Worm (Caenorhabditis elegans) whole organism, young adult: ENCODE data around the gene K08H2.7.

Experiments used
- B0019.2 ChIP-seq: fragments of 200-800 bp; sonication (Bioruptor generic); conservative IDR thresholded peaks from 2 replicates; pipeline ENCODE4 v1.3.6; 2022; ENCODE audit warnings: missing genetic modification reagents, missing genetic modification characterization, missing compliant biosample characterization
- F22D6.2 ChIP-seq: sonication (generic microtip); optimal IDR thresholded peaks from 2 replicates; lab custom pipeline; 2016; ENCODE audit warnings: mild to moderate bottlenecking, missing genetic modification characterization, missing compliant biosample characterization
- F57A8.1 ChIP-seq: fragments of 200-800 bp; sonication (Bioruptor generic); optimal IDR thresholded peaks from 2 replicates; lab custom pipeline; 2018; ENCODE audit warnings: mild to moderate bottlenecking, missing genetic modification characterization, moderate library complexity, missing compliant biosample characterization
- K12H6.12 ChIP-seq: fragments of 200-800 bp; sonication (Bioruptor generic); optimal IDR thresholded peaks from 2 replicates; lab custom pipeline; 2018; ENCODE audit warnings: mild to moderate bottlenecking, missing genetic modification characterization, missing compliant biosample characterization
- T26A5.8 ChIP-seq: sonication (generic microtip); optimal IDR thresholded peaks from 2 replicates; lab custom pipeline; 2016; ENCODE audit warnings: missing genetic modification characterization, missing compliant biosample characterization
- Y53F4B.3 ChIP-seq: fragments of 200-800 bp; sonication (Bioruptor generic); IDR thresholded peaks from 2 replicates; pipeline ENCODE4 v1.3.6; 2022; ENCODE audit warnings: missing genetic modification reagents, missing genetic modification characterization, missing compliant biosample characterization
- akir-1 ChIP-seq: fragments of 200-800 bp; sonication (Bioruptor generic); optimal IDR thresholded peaks from 2 replicates; lab custom pipeline; 2018; ENCODE audit warnings: mild to moderate bottlenecking, missing genetic modification characterization, moderate library complexity, missing compliant biosample characterization
- ama-1 ChIP-seq, 3 experiments: fragments of 150-350 bp in 1 of 3; sonication (generic microtip) in 2 of 3; optimal IDR thresholded peaks; 2 replicates each; lab custom pipeline; 2014 to 2018; ENCODE audit warnings: missing biosample characterization in 2 of 3, missing genetic modification characterization in 2 of 3, missing genetic modification reagents in 2 of 3
- aptf-3 ChIP-seq: fragments of 200-800 bp; sonication (Bioruptor generic); IDR thresholded peaks from 2 replicates; pipeline ENCODE4 v1.3.6; 2022; ENCODE audit warnings: missing genetic modification characterization, missing compliant biosample characterization
- athp-1 ChIP-seq: sonication (generic microtip); optimal IDR thresholded peaks from 2 replicates; lab custom pipeline; 2017; ENCODE audit warnings: mild to moderate bottlenecking, missing genetic modification characterization, missing compliant biosample characterization
- ccch-3 ChIP-seq: fragments of 200-800 bp; sonication (Bioruptor generic); optimal IDR thresholded peaks from 2 replicates; lab custom pipeline; 2018; ENCODE audit warnings: mild to moderate bottlenecking, missing genetic modification characterization, missing compliant biosample characterization
- cebp-2 ChIP-seq: fragments of 200-800 bp; sonication (Bioruptor generic); IDR thresholded peaks from 2 replicates; pipeline ENCODE4 v1.3.6; 2022; ENCODE audit warnings: missing genetic modification characterization, missing compliant biosample characterization
- chd-7 ChIP-seq: sonication (generic microtip); optimal IDR thresholded peaks from 2 replicates; lab custom pipeline; 2016; ENCODE audit warnings: mild to moderate bottlenecking, missing genetic modification characterization, moderate library complexity, missing compliant biosample characterization
- dpl-1 ChIP-seq: fragments of 150-350 bp; optimal IDR thresholded peaks from 2 replicates; lab custom pipeline; 2014; ENCODE audit warnings: missing biosample characterization, missing genetic modification reagents, missing genetic modification characterization
- lag-1 ChIP-seq: fragments of 200-800 bp; sonication (Bioruptor generic); IDR thresholded peaks from 2 replicates; pipeline ENCODE4 v1.3.6; 2022; ENCODE audit warnings: missing genetic modification reagents, missing genetic modification characterization, missing compliant biosample characterization
- lin-35 ChIP-seq, 3 experiments: fragments of 150-350 bp in 2 of 3; sonication (generic microtip) in 1 of 3; optimal IDR thresholded peaks; 2 replicates each; lab custom pipeline; 2014 to 2018; ENCODE audit warnings: missing biosample characterization in 3 of 3, missing genetic modification characterization in 3 of 3, missing genetic modification reagents in 3 of 3
- lin-54 ChIP-seq: fragments of 200-800 bp; sonication (Bioruptor generic); optimal IDR thresholded peaks from 2 replicates; lab custom pipeline; 2018; ENCODE audit warnings: mild to moderate bottlenecking, missing genetic modification characterization, missing compliant biosample characterization
- lir-1 ChIP-seq: fragments of 200-800 bp; sonication (Bioruptor generic); conservative IDR thresholded peaks from 2 replicates; pipeline ENCODE4 v1.3.6; 2022; ENCODE audit warnings: missing genetic modification reagents, missing genetic modification characterization, missing compliant biosample characterization
- lsy-27 ChIP-seq: sonication (generic microtip); optimal IDR thresholded peaks from 2 replicates; lab custom pipeline; 2017; ENCODE audit warnings: missing genetic modification characterization, mild to moderate bottlenecking, missing compliant biosample characterization, antibody characterized with exemption, missing genotype, borderline replicate concordance; ENCODE audit not compliant: insufficient read depth
- madf-10 ChIP-seq: sonication (generic microtip); optimal IDR thresholded peaks from 2 replicates; lab custom pipeline; 2016; ENCODE audit warnings: mild to moderate bottlenecking, missing genetic modification characterization, missing compliant biosample characterization
- madf-3 ChIP-seq: fragments of 200-800 bp; sonication (Bioruptor generic); IDR thresholded peaks from 2 replicates; pipeline ENCODE4 v1.3.6; 2022; ENCODE audit warnings: missing genetic modification reagents, missing genetic modification characterization, missing compliant biosample characterization
- mxl-1 ChIP-seq: sonication (generic microtip); optimal IDR thresholded peaks from 2 replicates; lab custom pipeline; 2016; ENCODE audit warnings: missing genetic modification characterization, missing compliant biosample characterization
- nfya-1 ChIP-seq: sonication (generic microtip); optimal IDR thresholded peaks from 2 replicates; lab custom pipeline; 2017; ENCODE audit warnings: antibody characterized with exemption, missing compliant biosample characterization, missing genetic modification characterization, borderline replicate concordance; ENCODE audit not compliant: insufficient read depth
- nfyb-1 ChIP-seq: fragments of 200-800 bp; sonication (Bioruptor generic); IDR thresholded peaks from 2 replicates; pipeline ENCODE4 v1.3.6; 2022; ENCODE audit warnings: missing genetic modification reagents, missing genetic modification characterization, missing compliant biosample characterization
- nhr-120 ChIP-seq: fragments of 200-800 bp; sonication (Bioruptor generic); IDR thresholded peaks from 2 replicates; pipeline ENCODE4 v1.3.6; 2022; ENCODE audit warnings: missing genetic modification characterization, missing compliant biosample characterization
- nhr-179 ChIP-seq: sonication (generic microtip); optimal IDR thresholded peaks from 2 replicates; lab custom pipeline; 2016; ENCODE audit warnings: mild to moderate bottlenecking, missing genetic modification characterization, missing compliant biosample characterization
- pbrm-1 ChIP-seq: fragments of 200-800 bp; sonication (Bioruptor generic); IDR thresholded peaks from 2 replicates; pipeline ENCODE4 v1.3.6; 2022; ENCODE audit warnings: missing genetic modification reagents, missing genetic modification characterization, missing compliant biosample characterization
- pha-4 ChIP-seq: fragments of 150-350 bp; sonication (generic microtip); optimal IDR thresholded peaks from 2 replicates; lab custom pipeline; 2014; ENCODE audit warnings: missing biosample characterization, missing genetic modification reagents, missing genetic modification characterization
- rcor-1 ChIP-seq: fragments of 200-800 bp; sonication (Bioruptor generic); IDR thresholded peaks from 2 replicates; pipeline ENCODE4 v1.3.6; 2022; ENCODE audit warnings: missing genetic modification reagents, missing genetic modification characterization, missing compliant biosample characterization
- rec-8 ChIP-seq, 2 experiments: sonication (generic microtip); optimal IDR thresholded peaks; 2 replicates each; lab custom pipeline; 2016; ENCODE audit warnings: mild to moderate bottlenecking in 2 of 2, missing genetic modification characterization in 2 of 2, missing genetic modification reagents in 2 of 2, missing genotype in 2 of 2, missing biosample characterization in 1 of 2, missing compliant biosample characterization in 1 of 2, moderate library complexity in 1 of 2
- snpc-1.1 ChIP-seq: sonication (generic microtip); optimal IDR thresholded peaks from 2 replicates; lab custom pipeline; 2017; ENCODE audit warnings: missing genetic modification characterization, mild to moderate bottlenecking, missing compliant biosample characterization, antibody characterized with exemption, moderate library complexity, missing genotype, missing genetic modification reagents; ENCODE audit not compliant: insufficient read depth
- sptf-2 ChIP-seq: fragments of 200-800 bp; sonication (Bioruptor generic); optimal IDR thresholded peaks from 2 replicates; lab custom pipeline; 2018; ENCODE audit warnings: mild to moderate bottlenecking, missing genetic modification characterization, missing compliant biosample characterization
- zfh-2 ChIP-seq: fragments of 200-800 bp; sonication (Bioruptor generic); conservative IDR thresholded peaks from 2 replicates; pipeline ENCODE4 v1.3.6; 2022; ENCODE audit warnings: missing genetic modification reagents, missing genetic modification characterization, missing compliant biosample characterization
- ztf-18 ChIP-seq: sonication (generic microtip); optimal IDR thresholded peaks from 2 replicates; lab custom pipeline; 2016; ENCODE audit warnings: missing genotype, mild to moderate bottlenecking, missing genetic modification characterization, missing compliant biosample characterization

K08H2.7 gene

DNA sequence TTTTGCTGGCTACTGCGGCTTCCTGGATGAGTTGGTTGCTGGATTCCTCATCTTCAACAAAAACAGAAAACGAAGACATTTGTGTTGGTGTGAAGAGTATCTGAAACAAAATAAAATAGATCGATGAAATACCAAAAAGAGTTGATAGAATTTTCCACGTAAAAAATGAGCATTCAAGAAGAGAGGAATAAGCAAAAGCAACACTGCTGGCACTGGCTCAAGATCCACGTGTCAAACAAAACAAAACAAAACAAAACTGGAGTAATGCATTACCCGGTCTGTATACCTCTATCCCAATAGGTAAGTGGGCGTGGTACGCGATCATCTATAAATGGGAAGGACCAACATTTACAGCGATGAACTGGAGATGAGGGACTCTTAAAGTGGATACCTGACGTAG, 13.4 kb downstream of the K08H2.7 start, which contains the start of gene K08H2.2:
Gene K08H2.2, minus strand, starts transcription at position 101 of the 400 bp plus-strand sequence.
- TF ChIP-seq rec-8 (tag; optimal IDR thresholded peaks at IDR 0.05; lab: Kevin White, UChicago) (no peak), nhr-120 (no peak), nhr-179 (tag; lab: Kevin White, UChicago) (no peak), lin-35 (GFP tag; optimal IDR thresholded peaks at IDR 0.05; lab: Kevin White, UChicago) (no peak), madf-10 (tag; lab: Kevin White, UChicago) (no peak), cebp-2 (GFP tag; lab: Robert Waterston, UW) (no peak), rcor-1 (GFP tag; lab: Robert Waterston, UW) (no peak), lin-54 (no peak), F57A8.1 (no peak), F22D6.2 (tag; lab: Kevin White, UChicago) (no peak), pha-4 (tag; lab: Kevin White, UChicago) (no peak), lag-1 (GFP tag; lab: Robert Waterston, UW) (no peak), T26A5.8 (tag; lab: Kevin White, UChicago) (no peak), ccch-3 (GFP tag; lab: Kevin White, UChicago) (no peak), ama-1 (optimal IDR thresholded peaks at IDR 0.05; lab: Kevin White, UChicago) (no peak), ama-1 (GFP tag; optimal IDR thresholded peaks at IDR 0.05; lab: Kevin White, UChicago) (no peak), K12H6.12 (tag; lab: Kevin White, UChicago) (no peak), snpc-1.1 (tag; lab: Kevin White, UChicago) (no peak), akir-1 (GFP tag; lab: Kevin White, UChicago) (no peak)

DNA sequence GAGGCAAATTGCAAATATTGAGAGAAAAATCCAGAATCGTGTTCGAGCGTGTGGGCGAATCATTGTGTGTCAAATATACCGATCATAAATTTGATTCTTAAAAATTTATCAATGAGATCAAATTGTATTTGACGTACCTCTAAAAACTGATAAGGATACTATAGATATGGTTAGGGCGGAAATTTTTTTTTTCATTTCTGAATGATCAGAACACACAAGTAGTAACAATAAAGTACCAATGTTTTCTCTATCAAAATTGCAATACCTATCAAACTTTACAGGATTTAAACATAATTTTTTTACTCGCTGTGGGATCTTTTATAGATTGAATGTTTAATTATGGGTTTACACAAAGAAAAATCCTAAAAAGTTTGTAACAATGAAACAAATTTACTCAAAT, 16.0 kb downstream of the K08H2.7 start, which contains the start of gene bgnt-1.5:
Gene bgnt-1.5, minus strand, starts transcription at position 101 of the 400 bp plus-strand sequence.
- TF ChIP-seq lsy-27 (no peak), rec-8 (tag; optimal IDR thresholded peaks at IDR 0.05; lab: Kevin White, UChicago) (no peak), B0019.2 (GFP tag; lab: Robert Waterston, UW) (no peak), nhr-179 (tag; lab: Kevin White, UChicago) (no peak), athp-1 (no peak), sptf-2 (GFP tag; lab: Kevin White, UChicago) (no peak), nfyb-1 (GFP tag; lab: Robert Waterston, UW) (no peak), madf-3 (GFP tag; lab: Robert Waterston, UW) (no peak), aptf-3 (no peak), Y53F4B.3 (GFP tag; lab: Robert Waterston, UW) (no peak), mxl-1 (tag; lab: Kevin White, UChicago) (no peak)

DNA sequence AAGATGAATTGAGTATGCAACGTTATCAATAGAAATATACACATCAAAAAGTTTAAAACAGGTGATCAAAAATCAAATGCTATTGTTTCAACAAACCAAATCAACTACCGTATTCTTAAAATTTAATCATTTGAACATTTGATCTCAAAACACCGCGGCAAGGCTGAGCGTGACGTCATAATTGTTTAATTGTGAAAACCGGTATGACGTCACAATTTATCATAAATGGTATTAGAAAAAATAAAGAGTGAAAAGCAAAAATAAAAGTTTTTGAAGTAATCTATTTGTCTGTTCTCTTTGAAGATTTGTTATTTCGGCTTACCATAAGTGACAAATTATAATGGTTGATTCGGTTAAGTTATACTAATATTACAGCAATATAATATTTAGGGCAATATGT, 20.5 kb downstream of the K08H2.7 start:
- no peak for TF ChIP-seq chd-7 (tag; lab: Kevin White, UChicago)
- no peak for TF ChIP-seq ztf-18 (tag; lab: Kevin White, UChicago)
- no peak for TF ChIP-seq lir-1 (GFP tag; lab: Robert Waterston, UW)
- TF ChIP-seq zfh-2 = no peak
- TF ChIP-seq pbrm-1 (GFP tag; lab: Robert Waterston, UW) = no peak
- TF ChIP-seq nfya-1 (tag; lab: Kevin White, UChicago) = no peak
- TF ChIP-seq rcor-1 (GFP tag; lab: Robert Waterston, UW) = no peak
- no peak for TF ChIP-seq ccch-3 (GFP tag; lab: Kevin White, UChicago)
- TF ChIP-seq dpl-1 (GFP tag; lab: Kevin White, UChicago) = no peak
